Comparison of ENCODE assay signal across 7 fruit fly cellular contexts in genomic region chrX:19851095-19851988, dm6.
TF ChIP-seq lines count a peak whose summit lies in the region.

No protein-coding gene starts in this region.

- TF ChIP-seq CTCF in S2 (optimal IDR thresholded peaks at IDR 0.05; lab: Kevin White, UChicago), result peak; percentile 52 to 60
- peak; percentile 70 for TF ChIP-seq CTCF in whole organism, embryonic (GFP tag; optimal IDR thresholded peaks at IDR 0.05; lab: Kevin White, UChicago)

TF ChIP-seq in whole organism, 6 proteins besides CTCF, POLR2A, EP300 and RAD21:
- TF ChIP-seq EcR (GFP tag; optimal IDR thresholded peaks at IDR 0.05; lab: Kevin White, UChicago) (no peak), Dll (optimal IDR thresholded peaks at IDR 0.05; lab: Kevin White, UChicago) (peak; percentile 73), psq (optimal IDR thresholded peaks at IDR 0.05; lab: Kevin White, UChicago) (no peak), CG8478 (optimal IDR thresholded peaks at IDR 0.05; lab: Kevin White, UChicago) (peak; percentile 43), usp (GFP tag; optimal IDR thresholded peaks at IDR 0.05; lab: Kevin White, UChicago) (no peak), pan (optimal IDR thresholded peaks at IDR 0.05; lab: Kevin White, UChicago) (no peak)

TF ChIP-seq in whole organism, adult, 20 proteins besides CTCF, POLR2A, EP300 and RAD21:
- TF ChIP-seq tj (GFP tag; optimal IDR thresholded peaks at IDR 0.05; lab: Kevin White, UChicago), result peak; percentile 99
- peak; percentile 39 for TF ChIP-seq ovo (GFP tag; optimal IDR thresholded peaks at IDR 0.05; lab: Kevin White, UChicago)
- TF ChIP-seq pad (GFP tag; optimal IDR thresholded peaks at IDR 0.05; lab: Kevin White, UChicago), result peak; percentile 95
- no peak for TF ChIP-seq toe (GFP tag; optimal IDR thresholded peaks at IDR 0.05; lab: Kevin White, UChicago)

TF ChIP-seq in whole organism, embryonic, 481 proteins besides CTCF, POLR2A, EP300 and RAD21 (continues in another document):
- TF ChIP-seq CG15479 (GFP tag; optimal IDR thresholded peaks at IDR 0.05; lab: Kevin White, UChicago) (peak; percentile 55), insv (GFP tag; optimal IDR thresholded peaks at IDR 0.05; lab: Kevin White, UChicago) (peak; percentile 54 to 94), Med (GFP tag; lab: Kevin White, UChicago) (peak; percentile 1), pros (GFP tag; optimal IDR thresholded peaks at IDR 0.05; lab: Kevin White, UChicago) (peak; percentile 80), CG10431 (GFP tag; optimal IDR thresholded peaks at IDR 0.05; lab: Kevin White, UChicago) (peak; percentile 16), HmgD (GFP tag; optimal IDR thresholded peaks at IDR 0.05; lab: Kevin White, UChicago) (no peak), sqz (GFP tag; optimal IDR thresholded peaks at IDR 0.05; lab: Kevin White, UChicago) (peak; percentile 57), Jarid2 (GFP tag; optimal IDR thresholded peaks at IDR 0.05; lab: Kevin White, UChicago) (peak; percentile 33), D (optimal IDR thresholded peaks at IDR 0.05; lab: Kevin White, UChicago) (peak; percentile 21), D (GFP tag; optimal IDR thresholded peaks at IDR 0.05; lab: Kevin White, UChicago) (no peak), CG9609 (GFP tag; optimal IDR thresholded peaks at IDR 0.05; lab: Kevin White, UChicago) (no peak), Doc3 (GFP tag; IDR thresholded peaks at IDR 0.05; lab: Robert Waterston, UW; ENCODE audit: partially characterized antibody) (0 out of 3 replicates have a peak, but pooled peaks have one; percentile 4), Deaf1 (tag; optimal IDR thresholded peaks at IDR 0.05; lab: Kevin White, UChicago) (peak; percentile 5), CG3838 (GFP tag; optimal IDR thresholded peaks at IDR 0.05; lab: Kevin White, UChicago) (no peak), chinmo (GFP tag; IDR thresholded peaks at IDR 0.05; lab: Robert Waterston, UW; ENCODE audit: partially characterized antibody) (0 out of 4 replicates have a peak, but pooled peaks have one; percentile 14), pho (GFP tag; optimal IDR thresholded peaks at IDR 0.05; lab: Kevin White, UChicago) (no peak), sr (GFP tag; IDR thresholded peaks at IDR 0.05; lab: Robert Waterston, UW) (peak; percentile 96), sens (GFP tag; lab: Kevin White, UChicago) (peak; percentile 83), cg (GFP tag; optimal IDR thresholded peaks at IDR 0.05; lab: Kevin White, UChicago) (peak; percentile 47), yki (optimal IDR thresholded peaks at IDR 0.05; lab: Kevin White, UChicago) (peak; percentile 57)

TF ChIP-seq in whole organism, prepupa, 60 proteins besides CTCF, POLR2A, EP300 and RAD21:
- TF ChIP-seq CG6163 (GFP tag; IDR thresholded peaks at IDR 0.05; lab: Robert Waterston, UW) (peak; percentile 44; the same call in 2 of the 3 replicates), Eip78C (GFP tag; lab: Kevin White, UChicago) (peak; percentile 66), CG6854 (GFP tag; optimal IDR thresholded peaks at IDR 0.05; lab: Kevin White, UChicago) (peak; percentile 50), CG34406 (GFP tag; optimal IDR thresholded peaks at IDR 0.05; lab: Kevin White, UChicago) (no peak), CG15336 (GFP tag; IDR thresholded peaks at IDR 0.05; lab: Robert Waterston, UW) (peak; percentile 40; the same call in 1 of the 2 replicates), CG4318 (GFP tag; optimal IDR thresholded peaks at IDR 0.05; lab: Kevin White, UChicago) (no peak), CG8119 (GFP tag; IDR thresholded peaks at IDR 0.05; lab: Robert Waterston, UW) (0 out of 3 replicates have a peak, but pooled peaks have one; percentile 21)

TF ChIP-seq in whole organism, pupa, 21 proteins besides CTCF, POLR2A, EP300 and RAD21:
- 0 out of 2 replicates have a peak, but pooled peaks have one; percentile 11 for TF ChIP-seq Ets98B (GFP tag; IDR thresholded peaks at IDR 0.05; lab: Robert Waterston, UW)
- 0 out of 3 replicates have a peak, but pooled peaks have one; percentile 13 for TF ChIP-seq CG4496 (GFP tag; IDR thresholded peaks at IDR 0.05; lab: Robert Waterston, UW)
- no peak for TF ChIP-seq D1 (tag; optimal IDR thresholded peaks at IDR 0.05; lab: Kevin White, UChicago)

TF ChIP-seq in whole organism, wandering third instar larva, 38 proteins besides CTCF, POLR2A, EP300 and RAD21:
- no peak for TF ChIP-seq dsf (GFP tag; optimal IDR thresholded peaks at IDR 0.05; lab: Kevin White, UChicago; ENCODE audit: borderline replicate concordance)
- TF ChIP-seq fru (GFP tag; optimal IDR thresholded peaks at IDR 0.05; lab: Kevin White, UChicago), result no peak
- TF ChIP-seq psq (GFP tag; optimal IDR thresholded peaks at IDR 0.05; lab: Kevin White, UChicago), result peak; percentile 61
- TF ChIP-seq HLH106 (tag; optimal IDR thresholded peaks at IDR 0.05; lab: Kevin White, UChicago), result no peak
- TF ChIP-seq N (GFP tag; optimal IDR thresholded peaks at IDR 0.05; lab: Kevin White, UChicago), result no peak
- TF ChIP-seq GATAd (GFP tag; optimal IDR thresholded peaks at IDR 0.05; lab: Kevin White, UChicago), result no peak
- TF ChIP-seq foxo (GFP tag; optimal IDR thresholded peaks at IDR 0.05; lab: Kevin White, UChicago), result no peak
- TF ChIP-seq Dif (GFP tag; optimal IDR thresholded peaks at IDR 0.05; lab: Kevin White, UChicago; ENCODE audit: partially characterized antibody), result peak; percentile 66
- TF ChIP-seq sv (GFP tag; optimal IDR thresholded peaks at IDR 0.05; lab: Kevin White, UChicago), result no peak
- no peak for TF ChIP-seq Mio (GFP tag; optimal IDR thresholded peaks at IDR 0.05; lab: Kevin White, UChicago)
- TF ChIP-seq tai (GFP tag; optimal IDR thresholded peaks at IDR 0.05; lab: Kevin White, UChicago), result no peak
- no peak for TF ChIP-seq Vsx2 (GFP tag; optimal IDR thresholded peaks at IDR 0.05; lab: Kevin White, UChicago; ENCODE audit: partially characterized antibody)
- no peak for TF ChIP-seq sage (GFP tag; optimal IDR thresholded peaks at IDR 0.05; lab: Kevin White, UChicago)
- TF ChIP-seq dl (GFP tag; optimal IDR thresholded peaks at IDR 0.05; lab: Kevin White, UChicago; ENCODE audit: insufficient read depth in 1 of 2, partially characterized antibody in 2 of 2), result peak in 1 of 2 experiments; percentile 46
TF ChIP-seq in whole organism, wandering third instar larva: peak in this region for 3.
